Worm (Caenorhabditis elegans) whole organism, L1 larva: ENCODE results near the gene F26F2.4.
A peak's percentile ranks its signal among the peaks of the same experiment; 100 is the strongest.

Experiments used
- C16A3.4 ChIP-seq: fragments of 150-350 bp; optimal IDR thresholded peaks from 2 replicates; lab custom pipeline; 2014; ENCODE audit warnings: missing biosample characterization, missing genetic modification characterization
- C34B4.2 ChIP-seq: sonication (generic microtip); optimal IDR thresholded peaks from 2 replicates; lab custom pipeline; 2017; ENCODE audit warnings: mild to moderate bottlenecking, missing genetic modification characterization, missing compliant biosample characterization
- aha-1 ChIP-seq: fragments of 150-350 bp; optimal IDR thresholded peaks from 2 replicates; lab custom pipeline; 2014; ENCODE audit warnings: missing biosample characterization, missing genetic modification characterization
- blmp-1 ChIP-seq: fragments of 150-350 bp; optimal IDR thresholded peaks from 2 replicates; lab custom pipeline; 2014; ENCODE audit warnings: missing biosample characterization, missing genetic modification characterization
- ceh-82 ChIP-seq, 3 experiments: fragments of 150-350 bp in 1 of 3; sonication (generic microtip) in 2 of 3; optimal IDR thresholded peaks; 2 replicates each; lab custom pipeline; 2014 to 2017; ENCODE audit warnings: missing biosample characterization in 3 of 3, missing genetic modification characterization in 3 of 3
- ceh-88 ChIP-seq: fragments of 200-800 bp; sonication (Bioruptor generic); IDR thresholded peaks from 2 replicates; pipeline ENCODE4 v1.3.6; 2022; ENCODE audit warnings: missing genetic modification characterization, missing compliant biosample characterization
- ceh-90 ChIP-seq: sonication (generic microtip); optimal IDR thresholded peaks from 2 replicates; lab custom pipeline; 2016; ENCODE audit warnings: missing genetic modification characterization, missing compliant biosample characterization
- ces-1 ChIP-seq: fragments of 150-350 bp; optimal IDR thresholded peaks from 2 replicates; lab custom pipeline; 2014; ENCODE audit warnings: missing biosample characterization, missing genetic modification reagents, missing genetic modification characterization
- efl-1 ChIP-seq, 4 experiments: fragments of 150-350 bp; optimal IDR thresholded peaks in 3 of 4; peaks in 1 of 4; 1 replicate in 1 of 4; 2 replicates in 3 of 4; lab custom pipeline; 2014; ENCODE audit warnings: missing biosample characterization in 2 of 4, missing genetic modification characterization in 2 of 4, missing genetic modification reagents in 2 of 4
- ets-5 ChIP-seq: fragments of 200-800 bp; sonication (Bioruptor generic); IDR thresholded peaks from 2 replicates; pipeline ENCODE4 v1.3.6; 2022; ENCODE audit warnings: missing genetic modification characterization, missing compliant biosample characterization
- fos-1 ChIP-seq: fragments of 150-350 bp; optimal IDR thresholded peaks from 2 replicates; lab custom pipeline; 2014; ENCODE audit warnings: missing biosample characterization, missing genetic modification characterization
- hlh-17 ChIP-seq: fragments of 200-800 bp; sonication (Bioruptor generic); optimal IDR thresholded peaks from 2 replicates; lab custom pipeline; 2018; ENCODE audit warnings: missing genetic modification characterization, mild to moderate bottlenecking, missing compliant biosample characterization, moderate library complexity, borderline replicate concordance
- irx-1 ChIP-seq: sonication (generic microtip); optimal IDR thresholded peaks from 2 replicates; lab custom pipeline; 2016; ENCODE audit warnings: missing genetic modification characterization, missing compliant biosample characterization
- isw-1 ChIP-seq: fragments of 200-800 bp; sonication (Bioruptor generic); IDR thresholded peaks from 2 replicates; pipeline ENCODE4 v1.3.6; 2022; ENCODE audit warnings: missing genetic modification characterization, missing compliant biosample characterization
- jun-1 ChIP-seq: fragments of 150-350 bp; optimal IDR thresholded peaks from 2 replicates; lab custom pipeline; 2014; ENCODE audit warnings: missing biosample characterization, missing genetic modification reagents, missing genetic modification characterization
- lin-13 ChIP-seq: fragments of 150-350 bp; optimal IDR thresholded peaks from 2 replicates; lab custom pipeline; 2014; ENCODE audit warnings: missing biosample characterization, missing genetic modification reagents, missing genetic modification characterization
- lin-14 ChIP-seq: fragments of 200-800 bp; sonication (Bioruptor generic); optimal IDR thresholded peaks from 2 replicates; lab custom pipeline; 2018; ENCODE audit warnings: mild to moderate bottlenecking, missing genetic modification characterization, moderate library complexity, missing compliant biosample characterization
- lin-39 ChIP-seq: fragments of 150-350 bp; optimal IDR thresholded peaks from 2 replicates; lab custom pipeline; 2014; ENCODE audit warnings: missing biosample characterization, missing genetic modification reagents, missing genetic modification characterization
- lir-3 ChIP-seq: sonication (generic microtip); optimal IDR thresholded peaks from 2 replicates; lab custom pipeline; 2016; ENCODE audit warnings: mild to moderate bottlenecking, missing genetic modification characterization, moderate library complexity, missing compliant biosample characterization; ENCODE audit not compliant: poor library complexity
- mab-9 ChIP-seq: fragments of 200-800 bp; sonication (Bioruptor generic); IDR thresholded peaks from 2 replicates; pipeline ENCODE4 v1.3.6; 2022; ENCODE audit warnings: missing genetic modification reagents, missing genetic modification characterization, missing compliant biosample characterization
- nhr-20 ChIP-seq: sonication (generic microtip); optimal IDR thresholded peaks from 2 replicates; lab custom pipeline; 2016; ENCODE audit warnings: mild to moderate bottlenecking, missing genetic modification characterization, missing compliant biosample characterization
- nhr-71 ChIP-seq: sonication (generic microtip); optimal IDR thresholded peaks from 2 replicates; lab custom pipeline; 2016; ENCODE audit warnings: mild to moderate bottlenecking, missing genetic modification characterization, moderate library complexity, missing compliant biosample characterization
- nhr-85 ChIP-seq: sonication (generic microtip); peaks from one replicate; lab custom pipeline; 2016; ENCODE audit warnings: missing genetic modification characterization, inconsistent platforms, missing compliant biosample characterization
- pqm-1 ChIP-seq: sonication (generic microtip); optimal IDR thresholded peaks from 3 replicates; lab custom pipeline; 2017; ENCODE audit warnings: missing biosample characterization, missing genetic modification characterization
- skn-1 ChIP-seq: fragments of 150-350 bp; optimal IDR thresholded peaks from 2 replicates; lab custom pipeline; 2014; ENCODE audit warnings: missing biosample characterization, missing genetic modification characterization
- snpc-4 ChIP-seq: fragments of 150-350 bp; optimal IDR thresholded peaks from 2 replicates; lab custom pipeline; 2014; ENCODE audit warnings: missing biosample characterization, missing genetic modification characterization
- snu-23 ChIP-seq: sonication (generic microtip); optimal IDR thresholded peaks from 2 replicates; lab custom pipeline; 2016; ENCODE audit warnings: missing genetic modification characterization, missing compliant biosample characterization
- sox-4 ChIP-seq: sonication (generic microtip); optimal IDR thresholded peaks from 2 replicates; lab custom pipeline; 2016; ENCODE audit warnings: missing genetic modification characterization, missing compliant biosample characterization
- sptf-1 ChIP-seq: fragments of 150-350 bp; optimal IDR thresholded peaks from 2 replicates; lab custom pipeline; 2014; ENCODE audit warnings: missing biosample characterization, missing genetic modification characterization
- tlp-1 ChIP-seq: fragments of 150-350 bp; optimal IDR thresholded peaks from 2 replicates; lab custom pipeline; 2014; ENCODE audit warnings: missing biosample characterization, missing genetic modification characterization
- unc-130 ChIP-seq: fragments of 150-350 bp; optimal IDR thresholded peaks from 2 replicates; lab custom pipeline; 2017; ENCODE audit warnings: missing biosample characterization, missing genetic modification characterization, inconsistent platforms
- unc-62 ChIP-seq: fragments of 150-350 bp; optimal IDR thresholded peaks from 2 replicates; lab custom pipeline; 2014; ENCODE audit warnings: missing biosample characterization, missing genetic modification reagents, missing genetic modification characterization
- vab-15 ChIP-seq: sonication (generic microtip); optimal IDR thresholded peaks from 2 replicates; lab custom pipeline; 2017; ENCODE audit warnings: missing genotype, mild to moderate bottlenecking, missing genetic modification characterization, missing compliant biosample characterization

Gene F26F2.4

ce11 chrV:20594746-20595145 is 25.7 kb downstream of the F26F2.4 start, which contains the start of gene F26F2.10:
F26F2.10 (minus strand) TSS chrV:20594846.
- TF ChIP-seq C16A3.4 (tag; lab: Kevin White, UChicago) (no peak), nhr-20 (tag; lab: Kevin White, UChicago) (no peak), unc-130 (tag; lab: Kevin White, UChicago) (no peak), jun-1 (tag; lab: Kevin White, UChicago) (no peak), snu-23 (GFP tag; lab: Kevin White, UChicago) (no peak), aha-1 (no peak), skn-1 (no peak), irx-1 (no peak), unc-62 (GFP tag; lab: Kevin White, UChicago) (no peak)

- TF ChIP-seq aha-1 (no peak), C34B4.2 (no peak), ets-5 (GFP tag; lab: Robert Waterston, UW) (no peak), hlh-17 (GFP tag; lab: Kevin White, UChicago) (no peak), ceh-90 (no peak), ceh-88 (GFP tag; lab: Robert Waterston, UW) (no peak), vab-15 (tag; lab: Kevin White, UChicago) (no peak), ceh-82 (tag; optimal IDR thresholded peaks at IDR 0.05; lab: Kevin White, UChicago) (no peak), unc-130 (tag; lab: Kevin White, UChicago) (no peak), lir-3 (tag; lab: Kevin White, UChicago) (no peak), nhr-71 (tag; lab: Kevin White, UChicago) (no peak), tlp-1 (tag; lab: Kevin White, UChicago) (no peak)
Measured at ce11 chrV:20595653-20596052, 26.6 kb downstream of the F26F2.4 start, which contains the start of gene F26F2.11. F26F2.11 (minus strand) TSS chrV:20595753.

DNA sequence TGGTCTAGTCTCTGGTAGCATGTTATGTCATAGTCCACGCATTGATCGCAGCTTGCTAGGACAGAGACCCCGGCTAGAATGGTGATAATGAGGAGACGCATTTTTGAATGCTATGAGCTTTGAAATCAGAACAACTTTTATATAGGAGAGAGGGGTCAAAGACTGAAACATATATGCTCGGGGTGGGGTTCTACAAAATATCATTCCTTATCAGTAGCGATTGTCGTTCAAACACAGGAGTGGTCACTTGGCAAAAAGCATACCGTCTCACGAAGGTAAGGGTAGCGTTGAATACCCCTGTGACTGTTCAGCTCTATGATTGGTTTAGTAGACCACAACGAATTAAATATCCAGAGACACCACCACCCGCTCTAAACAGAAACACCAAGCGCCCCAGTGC is 28.0 kb downstream of the F26F2.4 start, which contains the start of gene F46B3.1:
Gene F46B3.1 (minus strand): TSS at position 101 of the 400 bp plus-strand sequence.
- no peak for TF ChIP-seq ceh-88 (GFP tag; lab: Robert Waterston, UW)
- TF ChIP-seq nhr-85: no peak
- TF ChIP-seq lin-13 (GFP tag; lab: Kevin White, UChicago): no peak
- TF ChIP-seq pqm-1 (tag; lab: Kevin White, UChicago): no peak
- TF ChIP-seq sptf-1 (tag; lab: Kevin White, UChicago): no peak
- no peak for TF ChIP-seq ces-1 (GFP tag; lab: Kevin White, UChicago)

- TF ChIP-seq snu-23 (GFP tag; lab: Kevin White, UChicago) (no peak), skn-1 (no peak), blmp-1 (peak; percentile 50), isw-1 (GFP tag; lab: Robert Waterston, UW) (no peak), ceh-88 (GFP tag; lab: Robert Waterston, UW) (no peak), irx-1 (no peak), lin-39 (tag; lab: Kevin White, UChicago) (no peak), unc-62 (GFP tag; lab: Kevin White, UChicago) (no peak)
Measured at ce11 chrV:20599795-20600194, 30.7 kb downstream of the F26F2.4 start, which contains the start of gene col-163. col-163 (plus strand) TSS chrV:20600095.

DNA sequence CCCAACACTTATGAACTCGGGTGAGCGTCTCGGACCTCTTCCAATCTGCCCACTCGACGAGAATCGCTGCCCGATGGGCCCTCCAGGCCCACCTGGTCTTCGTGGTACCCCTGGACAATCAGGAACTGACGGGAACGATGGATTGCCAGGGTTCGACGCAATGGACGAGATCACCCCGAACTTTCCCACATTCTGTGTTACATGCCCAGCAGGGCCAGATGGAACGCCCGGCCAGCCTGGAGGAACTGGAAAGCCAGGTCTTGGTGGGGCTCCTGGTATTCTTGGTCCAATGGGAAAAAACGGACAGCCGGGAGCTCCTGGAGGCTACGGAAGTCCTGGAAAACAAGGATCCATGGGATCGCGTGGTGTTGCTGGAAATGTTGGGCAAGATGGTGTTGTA is 31.6 kb downstream of the F26F2.4 start:
- TF ChIP-seq mab-9 (GFP tag; lab: Robert Waterston, UW) (no peak), nhr-71 (tag; lab: Kevin White, UChicago) (no peak), C16A3.4 (tag; lab: Kevin White, UChicago) (no peak), ces-1 (GFP tag; lab: Kevin White, UChicago) (no peak), ets-5 (GFP tag; lab: Robert Waterston, UW) (no peak), efl-1 (optimal IDR thresholded peaks at IDR 0.05; lab: Kevin White, UChicago) (no peak), efl-1 (GFP tag; optimal IDR thresholded peaks at IDR 0.05 in 1 of 2; lab: Kevin White, UChicago) (no peak), snu-23 (GFP tag; lab: Kevin White, UChicago) (no peak), lin-14 (GFP tag; lab: Kevin White, UChicago) (no peak), sox-4 (tag; lab: Kevin White, UChicago) (no peak), snpc-4 (tag; lab: Kevin White, UChicago) (no peak), fos-1 (no peak)
